Worm (Caenorhabditis elegans) whole organism, L4 larva: ENCODE data around the gene T26G10.5.
A peak's percentile ranks its signal among the peaks of the same experiment; 100 is the strongest.

Source experiments
- D1046.2 ChIP-seq: fragments of 200-800 bp; sonication (Bioruptor generic); IDR thresholded peaks from 2 replicates; pipeline ENCODE4 v1.3.6; 2022; ENCODE audit warnings: missing genetic modification characterization, missing compliant biosample characterization
- F10B5.3 ChIP-seq: sonication (generic microtip); optimal IDR thresholded peaks from 2 replicates; lab custom pipeline; 2016; ENCODE audit warnings: mild to moderate bottlenecking, missing genetic modification characterization, missing compliant biosample characterization
- F26F4.8 ChIP-seq: fragments of 200-800 bp; sonication (Bioruptor generic); conservative IDR thresholded peaks from 2 replicates; pipeline ENCODE4 v1.3.6; 2022; ENCODE audit warnings: missing genetic modification characterization, missing compliant biosample characterization
- F37D6.2 ChIP-seq: sonication (generic microtip); optimal IDR thresholded peaks from 2 replicates; lab custom pipeline; 2016; ENCODE audit warnings: mild to moderate bottlenecking, missing genetic modification characterization, missing compliant biosample characterization
- F49E8.2 ChIP-seq: sonication (generic microtip); optimal IDR thresholded peaks from 2 replicates; lab custom pipeline; 2016; ENCODE audit warnings: missing compliant biosample characterization, mild to moderate bottlenecking, missing genetic modification characterization, borderline replicate concordance
- T26A8.4 ChIP-seq: fragments of 200-800 bp; sonication (Bioruptor generic); IDR thresholded peaks from 2 replicates; pipeline ENCODE4 v1.3.6; 2022; ENCODE audit warnings: missing genetic modification characterization, missing compliant biosample characterization
- Y105C5A.15 ChIP-seq: fragments of 200-800 bp; sonication (Bioruptor generic); IDR thresholded peaks from 2 replicates; pipeline ENCODE4 v1.3.6; 2022; ENCODE audit warnings: missing genetic modification characterization, missing compliant biosample characterization
- Y75B8A.6 ChIP-seq: fragments of 200-800 bp; sonication (Bioruptor generic); IDR thresholded peaks from 2 replicates; pipeline ENCODE4 v1.3.6; 2022; ENCODE audit warnings: missing genetic modification reagents, missing genetic modification characterization, missing compliant biosample characterization
- ZK337.2 ChIP-seq: fragments of 200-800 bp; sonication (Bioruptor generic); IDR thresholded peaks from 2 replicates; pipeline ENCODE4 v1.3.6; 2022; ENCODE audit warnings: missing genetic modification reagents, missing genetic modification characterization, missing compliant biosample characterization
- ZK546.5 ChIP-seq, 2 experiments: sonication (generic microtip); optimal IDR thresholded peaks; 2 replicates each; lab custom pipeline; 2017; ENCODE audit warnings: missing biosample characterization in 2 of 2, missing genetic modification characterization in 2 of 2
- ama-1 ChIP-seq: fragments of 150-350 bp; optimal IDR thresholded peaks from 2 replicates; lab custom pipeline; 2014; ENCODE audit warnings: inconsistent platforms, mixed read lengths
- attf-4 ChIP-seq: sonication (generic microtip); optimal IDR thresholded peaks from 3 replicates; lab custom pipeline; 2017; ENCODE audit warnings: missing biosample characterization, missing genetic modification characterization
- ceh-44 ChIP-seq: fragments of 200-800 bp; sonication (Bioruptor generic); IDR thresholded peaks from 2 replicates; pipeline ENCODE4 v1.3.6; 2022; ENCODE audit warnings: missing genetic modification reagents, missing genetic modification characterization, missing compliant biosample characterization
- ceh-62 ChIP-seq: sonication (generic microtip); optimal IDR thresholded peaks from 2 replicates; lab custom pipeline; 2017; ENCODE audit warnings: missing biosample characterization, missing genetic modification characterization
- ces-1 ChIP-seq: fragments of 150-350 bp; sonication (generic microtip); optimal IDR thresholded peaks from 4 replicates; lab custom pipeline; 2014; ENCODE audit warnings: missing biosample characterization, missing genetic modification reagents, missing genetic modification characterization
- cey-2 ChIP-seq: sonication (generic microtip); optimal IDR thresholded peaks from 3 replicates; lab custom pipeline; 2017; ENCODE audit warnings: missing genetic modification characterization, mild to moderate bottlenecking, missing compliant biosample characterization, antibody characterized with exemption, borderline replicate concordance; ENCODE audit not compliant: insufficient read depth
- ctbp-1 ChIP-seq: fragments of 200-800 bp; sonication (Bioruptor generic); IDR thresholded peaks from 2 replicates; pipeline ENCODE4 v1.3.6; 2022; ENCODE audit warnings: missing genetic modification reagents, missing genetic modification characterization, missing compliant biosample characterization
- daf-19 ChIP-seq: fragments of 200-800 bp; sonication (Bioruptor generic); conservative IDR thresholded peaks from 2 replicates; pipeline ENCODE4 v1.3.6; 2022; ENCODE audit warnings: missing genetic modification characterization, missing compliant biosample characterization
- dmd-6 ChIP-seq: fragments of 200-800 bp; sonication (Bioruptor generic); IDR thresholded peaks from 2 replicates; pipeline ENCODE4 v1.3.6; 2022; ENCODE audit warnings: missing genetic modification reagents, missing genetic modification characterization, missing compliant biosample characterization
- dmd-8 ChIP-seq: fragments of 200-800 bp; sonication (Bioruptor generic); IDR thresholded peaks from 2 replicates; pipeline ENCODE4 v1.3.6; 2022; ENCODE audit warnings: missing genetic modification characterization, missing compliant biosample characterization
- dpl-1 ChIP-seq: fragments of 150-350 bp; optimal IDR thresholded peaks from 2 replicates; lab custom pipeline; 2014; ENCODE audit warnings: missing biosample characterization, missing genetic modification reagents, missing genetic modification characterization
- duxl-1 ChIP-seq: sonication (generic microtip); optimal IDR thresholded peaks from 2 replicates; lab custom pipeline; 2016; ENCODE audit warnings: mild to moderate bottlenecking, missing genetic modification characterization, moderate library complexity, missing compliant biosample characterization; ENCODE audit not compliant: poor library complexity
- egl-27 ChIP-seq: sonication (generic microtip); optimal IDR thresholded peaks from 3 replicates; lab custom pipeline; 2017; ENCODE audit warnings: missing biosample characterization, missing genetic modification reagents, missing genetic modification characterization
- fos-1 ChIP-seq: fragments of 150-350 bp; optimal IDR thresholded peaks from 2 replicates; lab custom pipeline; 2014; ENCODE audit warnings: missing biosample characterization, missing genetic modification characterization
- hmg-1.1 ChIP-seq: fragments of 200-800 bp; sonication (Bioruptor generic); IDR thresholded peaks from 2 replicates; pipeline ENCODE4 v1.3.6; 2022; ENCODE audit warnings: missing genetic modification reagents, missing genetic modification characterization, missing compliant biosample characterization
- lim-7 ChIP-seq: fragments of 200-800 bp; sonication (Bioruptor generic); IDR thresholded peaks from 2 replicates; pipeline ENCODE4 v1.3.6; 2022; ENCODE audit warnings: missing genetic modification characterization, missing compliant biosample characterization
- lin-13 ChIP-seq: fragments of 150-350 bp; optimal IDR thresholded peaks from 2 replicates; lab custom pipeline; 2014; ENCODE audit warnings: missing biosample characterization, missing genetic modification reagents, missing genetic modification characterization
- lin-15B ChIP-seq: fragments of 150-350 bp; sonication (generic microtip); optimal IDR thresholded peaks from 3 replicates; lab custom pipeline; 2014; ENCODE audit warnings: missing biosample characterization, missing genetic modification characterization
- lin-39 ChIP-seq: fragments of 150-350 bp; optimal IDR thresholded peaks from 2 replicates; lab custom pipeline; 2014; ENCODE audit warnings: missing biosample characterization, missing genetic modification reagents, missing genetic modification characterization
- lir-3 ChIP-seq: sonication (generic microtip); optimal IDR thresholded peaks from 2 replicates; lab custom pipeline; 2016; ENCODE audit warnings: mild to moderate bottlenecking, missing genetic modification characterization, missing compliant biosample characterization
- mes-2 ChIP-seq: sonication (generic microtip); optimal IDR thresholded peaks from 2 replicates; lab custom pipeline; 2016; ENCODE audit warnings: missing genotype, mild to moderate bottlenecking, missing genetic modification characterization, missing compliant biosample characterization; ENCODE audit not compliant: poor library complexity, severe bottlenecking
- mxl-2 ChIP-seq: fragments of 200-800 bp; sonication (Bioruptor generic); conservative IDR thresholded peaks from 2 replicates; pipeline ENCODE4 v1.3.6; 2022; ENCODE audit warnings: missing genetic modification reagents, missing genetic modification characterization, missing compliant biosample characterization
- nhr-102 ChIP-seq: sonication (generic microtip); optimal IDR thresholded peaks from 2 replicates; lab custom pipeline; 2016; ENCODE audit warnings: mild to moderate bottlenecking, missing genetic modification characterization, moderate library complexity, missing compliant biosample characterization
- nhr-11 ChIP-seq: fragments of 150-350 bp; optimal IDR thresholded peaks from 2 replicates; lab custom pipeline; 2014; ENCODE audit warnings: missing biosample characterization, missing genetic modification characterization
- nhr-25 ChIP-seq: sonication (generic microtip); optimal IDR thresholded peaks from 2 replicates; lab custom pipeline; 2017; ENCODE audit warnings: missing genetic modification characterization, mild to moderate bottlenecking, missing compliant biosample characterization, antibody characterized with exemption, moderate library complexity, borderline replicate concordance; ENCODE audit not compliant: insufficient read depth
- nhr-28 ChIP-seq: fragments of 150-350 bp; optimal IDR thresholded peaks from 2 replicates; lab custom pipeline; 2014; ENCODE audit warnings: missing biosample characterization, missing genetic modification characterization
- nhr-48 ChIP-seq: sonication (generic microtip); optimal IDR thresholded peaks from 2 replicates; lab custom pipeline; 2016; ENCODE audit warnings: mild to moderate bottlenecking, missing genetic modification characterization, missing compliant biosample characterization
- nhr-6 ChIP-seq: fragments of 150-350 bp; optimal IDR thresholded peaks from 2 replicates; lab custom pipeline; 2014; ENCODE audit warnings: missing biosample characterization, missing genetic modification characterization
- nhr-76 ChIP-seq: fragments of 150-350 bp; optimal IDR thresholded peaks from 2 replicates; lab custom pipeline; 2014; ENCODE audit warnings: missing biosample characterization, missing genetic modification characterization
- php-3 ChIP-seq: fragments of 200-800 bp; sonication (Bioruptor generic); IDR thresholded peaks from 2 replicates; pipeline ENCODE4 v1.3.6; 2022; ENCODE audit warnings: missing genetic modification reagents, missing genetic modification characterization, missing compliant biosample characterization
- sdz-12 ChIP-seq: fragments of 200-800 bp; sonication (Bioruptor generic); optimal IDR thresholded peaks from 2 replicates; lab custom pipeline; 2018; ENCODE audit warnings: mild to moderate bottlenecking, missing genetic modification characterization, missing compliant biosample characterization
- skn-1 ChIP-seq: fragments of 150-350 bp; optimal IDR thresholded peaks from 2 replicates; lab custom pipeline; 2014; ENCODE audit warnings: missing biosample characterization, missing genetic modification characterization
- snpc-4 ChIP-seq: fragments of 150-350 bp; optimal IDR thresholded peaks from 2 replicates; lab custom pipeline; 2014; ENCODE audit warnings: missing biosample characterization, missing genetic modification characterization
- spr-1 ChIP-seq: sonication (generic microtip); optimal IDR thresholded peaks from 2 replicates; lab custom pipeline; 2016; ENCODE audit warnings: mild to moderate bottlenecking, missing genetic modification characterization, missing compliant biosample characterization
- spr-3 ChIP-seq: fragments of 200-800 bp; sonication (Bioruptor generic); optimal IDR thresholded peaks from 2 replicates; lab custom pipeline; 2018; ENCODE audit warnings: mild to moderate bottlenecking, missing genetic modification characterization, missing compliant biosample characterization
- tag-97 ChIP-seq: fragments of 200-800 bp; sonication (Bioruptor generic); IDR thresholded peaks from 2 replicates; pipeline ENCODE4 v1.3.6; 2022; ENCODE audit warnings: missing genetic modification characterization, missing compliant biosample characterization
- zag-1 ChIP-seq: fragments of 150-350 bp; optimal IDR thresholded peaks from 2 replicates; lab custom pipeline; 2014; ENCODE audit warnings: missing biosample characterization, missing genetic modification characterization
- zfp-2 ChIP-seq: sonication (generic microtip); optimal IDR thresholded peaks from 2 replicates; lab custom pipeline; 2016; ENCODE audit warnings: mild to moderate bottlenecking, missing genetic modification characterization, missing compliant biosample characterization
- zfp-3 ChIP-seq: fragments of 200-800 bp; sonication (Bioruptor generic); conservative IDR thresholded peaks from 2 replicates; pipeline ENCODE4 v1.3.6; 2022; ENCODE audit warnings: missing genetic modification reagents, missing genetic modification characterization, missing compliant biosample characterization
- zip-2 ChIP-seq: fragments of 150-350 bp; optimal IDR thresholded peaks from 2 replicates; lab custom pipeline; 2014; ENCODE audit warnings: missing biosample characterization, missing genetic modification characterization

T26G10.5 gene

DNA sequence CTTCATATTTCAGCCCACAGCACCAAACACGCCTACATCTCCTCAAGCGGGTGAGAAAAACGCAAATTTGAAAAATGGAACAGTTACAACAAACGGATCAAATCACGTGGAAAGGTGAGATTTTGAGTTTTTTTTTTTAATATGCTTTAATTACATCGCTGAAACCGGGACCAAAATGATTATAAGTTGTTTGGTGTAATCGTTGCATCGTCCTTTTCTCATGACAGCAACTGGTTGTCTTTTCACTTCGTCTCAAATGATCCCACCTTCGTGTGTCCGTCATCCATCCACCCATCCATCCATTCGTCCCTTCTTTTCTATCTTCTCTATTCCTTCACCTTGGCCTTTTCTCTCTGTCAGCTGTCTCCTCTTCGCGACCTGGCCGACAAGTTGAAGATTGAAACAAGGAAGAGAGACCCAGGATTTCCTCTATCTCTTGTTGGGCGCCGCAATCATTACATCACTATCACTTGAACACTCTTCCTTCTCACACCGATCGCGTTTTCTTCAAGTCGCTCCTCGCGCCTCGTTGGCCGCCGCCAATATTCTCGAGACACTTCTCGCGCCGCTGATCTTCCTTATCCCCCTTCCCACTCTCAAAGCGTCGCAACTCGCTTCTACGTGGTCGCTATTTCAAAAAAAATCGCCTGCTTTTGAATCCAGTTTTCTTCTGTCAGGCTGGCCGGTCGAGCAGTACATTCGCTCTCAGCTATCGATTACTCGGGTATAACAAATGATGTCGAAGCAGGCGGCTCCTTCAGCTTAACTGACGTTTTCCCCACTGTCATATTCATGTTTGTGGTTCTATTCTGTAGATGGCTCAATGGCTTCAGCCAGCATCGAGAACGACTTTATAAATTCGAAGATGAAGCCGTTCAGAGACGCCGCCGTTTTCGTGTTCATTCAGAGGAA is 31.2 kb upstream of the T26G10.5 start (continued):
- TF ChIP-seq ceh-44 (no peak), ctbp-1 (GFP tag; lab: Robert Waterston, UW) (no peak; the same call in 1 of the 2 replicates), F26F4.8 (GFP tag; lab: Robert Waterston, UW) (no peak), ceh-62 (tag; lab: Kevin White, UChicago) (no peak), lin-15B (no peak), zfp-2 (tag; lab: Kevin White, UChicago) (no peak), lir-3 (no peak), nhr-102 (tag; lab: Kevin White, UChicago) (no peak), sdz-12 (GFP tag; lab: Kevin White, UChicago) (no peak), tag-97 (GFP tag; lab: Robert Waterston, UW) (no peak), lin-39 (tag; lab: Kevin White, UChicago) (no peak), nhr-48 (tag; lab: Kevin White, UChicago) (no peak), T26A8.4 (GFP tag; lab: Robert Waterston, UW) (0 out of 2 replicates have a peak, but pooled peaks have one; percentile 31), zfp-3 (GFP tag; lab: Robert Waterston, UW) (no peak), daf-19 (no peak), ama-1 (lab: Kevin White, UChicago) (peak; percentile 28), nhr-76 (no peak), nhr-6 (tag; lab: Kevin White, UChicago) (no peak), dmd-6 (no peak), egl-27 (tag; lab: Kevin White, UChicago) (no peak), F10B5.3 (tag; lab: Kevin White, UChicago) (no peak), nhr-25 (tag; lab: Kevin White, UChicago) (no peak), spr-3 (GFP tag; lab: Kevin White, UChicago) (no peak), zag-1 (tag; lab: Kevin White, UChicago) (no peak), hmg-1.1 (GFP tag; lab: Robert Waterston, UW) (peak; percentile 38; the same call in 1 of the 2 replicates), zip-2 (no peak), ces-1 (no peak), skn-1 (tag; lab: Kevin White, UChicago) (no peak), mes-2 (tag; lab: Kevin White, UChicago) (peak; percentile 19), nhr-11 (peak; percentile 57), lin-13 (GFP tag; lab: Kevin White, UChicago) (no peak), cey-2 (tag; lab: Kevin White, UChicago) (no peak), lim-7 (GFP tag; lab: Robert Waterston, UW) (no peak), spr-1 (tag; lab: Kevin White, UChicago) (no peak), dpl-1 (no peak), Y105C5A.15 (GFP tag; lab: Robert Waterston, UW) (no peak), duxl-1 (no peak), Y75B8A.6 (GFP tag; lab: Robert Waterston, UW) (no peak), php-3 (GFP tag; lab: Robert Waterston, UW) (no peak), dmd-8 (no peak), mxl-2 (GFP tag; lab: Robert Waterston, UW) (no peak), D1046.2 (GFP tag; lab: Robert Waterston, UW) (no peak), ZK337.2 (GFP tag; lab: Robert Waterston, UW) (no peak), nhr-28 (tag; lab: Kevin White, UChicago) (peak; percentile 42), F49E8.2 (tag; lab: Kevin White, UChicago) (no peak), attf-4 (no peak), snpc-4 (tag; lab: Kevin White, UChicago) (no peak), F37D6.2 (tag; lab: Kevin White, UChicago) (no peak), fos-1 (tag; lab: Kevin White, UChicago) (no peak), ZK546.5 (tag; optimal IDR thresholded peaks at IDR 0.05; lab: Kevin White, UChicago) (no peak)
